Worm (Caenorhabditis elegans) whole organism, L1 larva: Measurements from ENCODE around the gene act-1.

Source experiments
- ceh-8 ChIP-seq: fragments of 200-800 bp; sonication (Bioruptor generic); optimal IDR thresholded peaks from 2 replicates; lab custom pipeline; 2018; ENCODE audit warnings: mild to moderate bottlenecking, missing genetic modification characterization, moderate library complexity, missing compliant biosample characterization
- ceh-82 ChIP-seq, 3 experiments: fragments of 150-350 bp in 1 of 3; sonication (generic microtip) in 2 of 3; optimal IDR thresholded peaks; 2 replicates each; lab custom pipeline; 2014 to 2017; ENCODE audit warnings: missing biosample characterization in 3 of 3, missing genetic modification characterization in 3 of 3
- ceh-88 ChIP-seq: fragments of 200-800 bp; sonication (Bioruptor generic); IDR thresholded peaks from 2 replicates; pipeline ENCODE4 v1.3.6; 2022; ENCODE audit warnings: missing genetic modification characterization, missing compliant biosample characterization
- ceh-90 ChIP-seq: sonication (generic microtip); optimal IDR thresholded peaks from 2 replicates; lab custom pipeline; 2016; ENCODE audit warnings: missing genetic modification characterization, missing compliant biosample characterization
- ces-1 ChIP-seq: fragments of 150-350 bp; optimal IDR thresholded peaks from 2 replicates; lab custom pipeline; 2014; ENCODE audit warnings: missing biosample characterization, missing genetic modification reagents, missing genetic modification characterization
- dpl-1 ChIP-seq, 3 experiments: fragments of 150-350 bp in 2 of 3; sonication (generic microtip) in 1 of 3; optimal IDR thresholded peaks; 2 replicates each; lab custom pipeline; 2014 to 2017; ENCODE audit warnings: missing biosample characterization in 3 of 3, missing genetic modification characterization in 3 of 3, missing genetic modification reagents in 3 of 3
- efl-1 ChIP-seq, 4 experiments: fragments of 150-350 bp; optimal IDR thresholded peaks in 3 of 4; peaks in 1 of 4; 1 replicate in 1 of 4; 2 replicates in 3 of 4; lab custom pipeline; 2014; ENCODE audit warnings: missing biosample characterization in 2 of 4, missing genetic modification characterization in 2 of 4, missing genetic modification reagents in 2 of 4
- efl-3 ChIP-seq: fragments of 200-800 bp; sonication (Bioruptor generic); optimal IDR thresholded peaks from 2 replicates; lab custom pipeline; 2018; ENCODE audit warnings: mild to moderate bottlenecking, missing genetic modification characterization, missing compliant biosample characterization
- egl-13 ChIP-seq: sonication (generic microtip); optimal IDR thresholded peaks from 2 replicates; lab custom pipeline; 2016; ENCODE audit warnings: missing genotype, missing genetic modification reagents, missing genetic modification characterization, missing compliant biosample characterization
- elt-2 ChIP-seq: sonication (generic microtip); optimal IDR thresholded peaks from 2 replicates; lab custom pipeline; 2016; ENCODE audit warnings: missing genetic modification characterization, mild to moderate bottlenecking, inconsistent platforms, missing compliant biosample characterization, missing genetic modification reagents
- elt-3 ChIP-seq, 6 experiments: fragments of 150-350 bp in 1 of 6; sonication (generic microtip); optimal IDR thresholded peaks; 2 replicates each; lab custom pipeline; 2017 to 2018; ENCODE audit warnings: missing biosample characterization in 6 of 6, missing genetic modification characterization in 6 of 6, inconsistent platforms in 1 of 6
- fkh-10 ChIP-seq: sonication (generic microtip); optimal IDR thresholded peaks from 2 replicates; lab custom pipeline; 2017; ENCODE audit warnings: missing biosample characterization, missing genetic modification reagents, missing genetic modification characterization
- fkh-8 ChIP-seq: sonication (generic microtip); optimal IDR thresholded peaks from 2 replicates; lab custom pipeline; 2016; ENCODE audit warnings: mild to moderate bottlenecking, missing genetic modification characterization, missing compliant biosample characterization
- grh-1 ChIP-seq: fragments of 200-800 bp; sonication (Bioruptor generic); IDR thresholded peaks from 2 replicates; pipeline ENCODE4 v1.3.6; 2022; ENCODE audit warnings: missing genetic modification reagents, missing genetic modification characterization, missing compliant biosample characterization
- hlh-17 ChIP-seq: fragments of 200-800 bp; sonication (Bioruptor generic); optimal IDR thresholded peaks from 2 replicates; lab custom pipeline; 2018; ENCODE audit warnings: missing genetic modification characterization, mild to moderate bottlenecking, missing compliant biosample characterization, moderate library complexity, borderline replicate concordance
- hlh-4 ChIP-seq: sonication (generic microtip); optimal IDR thresholded peaks from 2 replicates; lab custom pipeline; 2016; ENCODE audit warnings: mild to moderate bottlenecking, missing genetic modification characterization, missing compliant biosample characterization
- hpl-2 ChIP-seq: fragments of 150-350 bp; optimal IDR thresholded peaks from 2 replicates; lab custom pipeline; 2014; ENCODE audit warnings: missing biosample characterization, missing genetic modification reagents, missing genetic modification characterization
- isw-1 ChIP-seq: fragments of 200-800 bp; sonication (Bioruptor generic); IDR thresholded peaks from 2 replicates; pipeline ENCODE4 v1.3.6; 2022; ENCODE audit warnings: missing genetic modification characterization, missing compliant biosample characterization
- jun-1 ChIP-seq: fragments of 150-350 bp; optimal IDR thresholded peaks from 2 replicates; lab custom pipeline; 2014; ENCODE audit warnings: missing biosample characterization, missing genetic modification reagents, missing genetic modification characterization
- lin-13 ChIP-seq: fragments of 150-350 bp; optimal IDR thresholded peaks from 2 replicates; lab custom pipeline; 2014; ENCODE audit warnings: missing biosample characterization, missing genetic modification reagents, missing genetic modification characterization
- lin-15B ChIP-seq: fragments of 150-350 bp; sonication (generic microtip); optimal IDR thresholded peaks from 3 replicates; lab custom pipeline; 2014; ENCODE audit warnings: missing biosample characterization, missing genetic modification characterization
- lin-35 ChIP-seq, 2 experiments: fragments of 150-350 bp; optimal IDR thresholded peaks; 2 replicates each; lab custom pipeline; 2014; ENCODE audit warnings: missing biosample characterization in 2 of 2, missing genetic modification characterization in 2 of 2, missing genetic modification reagents in 2 of 2
- lir-3 ChIP-seq: sonication (generic microtip); optimal IDR thresholded peaks from 2 replicates; lab custom pipeline; 2016; ENCODE audit warnings: mild to moderate bottlenecking, missing genetic modification characterization, moderate library complexity, missing compliant biosample characterization; ENCODE audit not compliant: poor library complexity
- lsy-2 ChIP-seq, 2 experiments: fragments of 150-350 bp; optimal IDR thresholded peaks; 2 replicates each; lab custom pipeline; 2014; ENCODE audit warnings: missing biosample characterization in 2 of 2, missing genetic modification characterization in 2 of 2
- mdl-1 ChIP-seq, 2 experiments: fragments of 150-350 bp; optimal IDR thresholded peaks; 2 replicates each; lab custom pipeline; 2014 to 2017; ENCODE audit warnings: missing biosample characterization in 2 of 2, missing genetic modification characterization in 2 of 2, inconsistent platforms in 1 of 2
- mef-2 ChIP-seq: fragments of 150-350 bp; optimal IDR thresholded peaks from 2 replicates; lab custom pipeline; 2014; ENCODE audit warnings: missing biosample characterization, missing genetic modification characterization
- mep-1 ChIP-seq: fragments of 150-350 bp; optimal IDR thresholded peaks from 2 replicates; lab custom pipeline; 2014; ENCODE audit warnings: missing biosample characterization, missing genetic modification characterization
- nhr-19 ChIP-seq: fragments of 200-800 bp; sonication (Bioruptor generic); conservative IDR thresholded peaks from 2 replicates; pipeline ENCODE4 v1.3.6; 2022; ENCODE audit warnings: missing genetic modification characterization, missing compliant biosample characterization
- nhr-20 ChIP-seq: sonication (generic microtip); optimal IDR thresholded peaks from 2 replicates; lab custom pipeline; 2016; ENCODE audit warnings: mild to moderate bottlenecking, missing genetic modification characterization, missing compliant biosample characterization
- nhr-237 ChIP-seq: fragments of 150-350 bp; optimal IDR thresholded peaks from 2 replicates; lab custom pipeline; 2014; ENCODE audit warnings: missing biosample characterization, missing genetic modification characterization
- nhr-28 ChIP-seq: fragments of 150-350 bp; optimal IDR thresholded peaks from 2 replicates; lab custom pipeline; 2014; ENCODE audit warnings: missing biosample characterization, missing genetic modification characterization
- nhr-76 ChIP-seq: sonication (generic microtip); optimal IDR thresholded peaks from 2 replicates; lab custom pipeline; 2017; ENCODE audit warnings: missing biosample characterization, missing genetic modification characterization
- nhr-85 ChIP-seq: sonication (generic microtip); peaks from one replicate; lab custom pipeline; 2016; ENCODE audit warnings: missing genetic modification characterization, inconsistent platforms, missing compliant biosample characterization
- nhr-90 ChIP-seq: sonication (generic microtip); optimal IDR thresholded peaks from 2 replicates; lab custom pipeline; 2016; ENCODE audit warnings: mild to moderate bottlenecking, missing genetic modification characterization, missing compliant biosample characterization; ENCODE audit not compliant: poor library complexity
- pag-3 ChIP-seq: sonication (generic microtip); optimal IDR thresholded peaks from 2 replicates; lab custom pipeline; 2017; ENCODE audit warnings: missing genetic modification characterization, mild to moderate bottlenecking, missing compliant biosample characterization, antibody characterized with exemption, borderline replicate concordance; ENCODE audit not compliant: insufficient read depth
- pax-3 ChIP-seq: fragments of 200-800 bp; sonication (Bioruptor generic); optimal IDR thresholded peaks from 2 replicates; lab custom pipeline; 2018; ENCODE audit warnings: mild to moderate bottlenecking, missing genetic modification characterization, moderate library complexity, missing compliant biosample characterization
- snu-23 ChIP-seq: sonication (generic microtip); optimal IDR thresholded peaks from 2 replicates; lab custom pipeline; 2016; ENCODE audit warnings: missing genetic modification characterization, missing compliant biosample characterization
- sptf-1 ChIP-seq: fragments of 150-350 bp; optimal IDR thresholded peaks from 2 replicates; lab custom pipeline; 2014; ENCODE audit warnings: missing biosample characterization, missing genetic modification characterization
- sup-37 ChIP-seq: fragments of 200-800 bp; sonication (Bioruptor generic); optimal IDR thresholded peaks from 2 replicates; lab custom pipeline; 2018; ENCODE audit warnings: mild to moderate bottlenecking, missing genetic modification characterization, missing compliant biosample characterization
- swsn-7 ChIP-seq: sonication (generic microtip); optimal IDR thresholded peaks from 2 replicates; lab custom pipeline; 2016; ENCODE audit warnings: missing genetic modification characterization, missing compliant biosample characterization
- tbx-2 ChIP-seq: sonication (generic microtip); optimal IDR thresholded peaks from 2 replicates; lab custom pipeline; 2016; ENCODE audit warnings: missing genetic modification characterization, missing compliant biosample characterization
- tlp-1 ChIP-seq: fragments of 150-350 bp; optimal IDR thresholded peaks from 2 replicates; lab custom pipeline; 2014; ENCODE audit warnings: missing biosample characterization, missing genetic modification characterization
- unc-130 ChIP-seq: fragments of 150-350 bp; optimal IDR thresholded peaks from 2 replicates; lab custom pipeline; 2017; ENCODE audit warnings: missing biosample characterization, missing genetic modification characterization, inconsistent platforms
- unc-30 ChIP-seq: sonication (generic microtip); optimal IDR thresholded peaks from 2 replicates; lab custom pipeline; 2017; ENCODE audit warnings: missing biosample characterization, missing genetic modification characterization
- unc-62 ChIP-seq: fragments of 150-350 bp; optimal IDR thresholded peaks from 2 replicates; lab custom pipeline; 2014; ENCODE audit warnings: missing biosample characterization, missing genetic modification reagents, missing genetic modification characterization
- unc-98 ChIP-seq: fragments of 200-800 bp; sonication (Bioruptor generic); IDR thresholded peaks from 2 replicates; pipeline ENCODE4 v1.3.6; 2022; ENCODE audit warnings: missing genetic modification characterization, missing compliant biosample characterization
- vab-15 ChIP-seq: sonication (generic microtip); optimal IDR thresholded peaks from 2 replicates; lab custom pipeline; 2017; ENCODE audit warnings: missing genotype, mild to moderate bottlenecking, missing genetic modification characterization, missing compliant biosample characterization
- zag-1 ChIP-seq: fragments of 150-350 bp; optimal IDR thresholded peaks from 2 replicates; lab custom pipeline; 2014; ENCODE audit warnings: missing biosample characterization, missing genetic modification characterization
- zip-4 ChIP-seq: fragments of 200-800 bp; sonication (Bioruptor generic); optimal IDR thresholded peaks from 2 replicates; lab custom pipeline; 2018; ENCODE audit warnings: mild to moderate bottlenecking, missing genetic modification characterization, moderate library complexity, missing compliant biosample characterization
- ztf-11 ChIP-seq, 2 experiments: sonication (generic microtip); optimal IDR thresholded peaks; 2 replicates each; lab custom pipeline; 2016 to 2017; ENCODE audit warnings: missing genetic modification characterization in 2 of 2, missing biosample characterization in 1 of 2, missing compliant biosample characterization in 1 of 2

The act-1 gene

ce11 chrV:11080345-11081102 lies at the start of gene act-1:
Gene act-1, plus strand, starts transcription at chrV:11081052.
- TF ChIP-seq mep-1 = no peak
- TF ChIP-seq ceh-82 (tag; optimal IDR thresholded peaks at IDR 0.05; lab: Kevin White, UChicago) = no peak
- TF ChIP-seq nhr-90 (tag; lab: Kevin White, UChicago) = no peak
- peak; percentile 35 for TF ChIP-seq pag-3 (tag; lab: Kevin White, UChicago)
- TF ChIP-seq lir-3 (tag; lab: Kevin White, UChicago) = no peak
- no peak for TF ChIP-seq unc-30 (tag; lab: Kevin White, UChicago)
- TF ChIP-seq lsy-2 (tag; optimal IDR thresholded peaks at IDR 0.05; lab: Kevin White, UChicago) = peak; percentile 11 to 51
- TF ChIP-seq hlh-17 = no peak
- no peak for TF ChIP-seq elt-3 (tag; optimal IDR thresholded peaks at IDR 0.05; lab: Kevin White, UChicago)
- no peak; the same call in 1 of the 2 replicates for TF ChIP-seq unc-98 (GFP tag; lab: Robert Waterston, UW)
- TF ChIP-seq elt-2 = peak; percentile 86
- TF ChIP-seq swsn-7 (tag; lab: Kevin White, UChicago) = peak; percentile 48
- TF ChIP-seq tlp-1 (tag; lab: Kevin White, UChicago) = peak; percentile 75
- TF ChIP-seq pax-3 (tag; lab: Kevin White, UChicago) = no peak
- TF ChIP-seq hlh-4 (tag; lab: Kevin White, UChicago) = no peak
- TF ChIP-seq zag-1 (tag; lab: Kevin White, UChicago) = no peak
- peak; percentile 21 for TF ChIP-seq tbx-2 (tag; lab: Kevin White, UChicago)
- TF ChIP-seq vab-15 = no peak
- no peak for TF ChIP-seq sptf-1
- TF ChIP-seq nhr-19 = peak; percentile 79
- TF ChIP-seq egl-13 (tag; lab: Kevin White, UChicago) = no peak
- TF ChIP-seq lin-15B (tag; lab: Kevin White, UChicago) = no peak
- TF ChIP-seq ces-1 (GFP tag; lab: Kevin White, UChicago) = no peak
- peak; percentile 19 for TF ChIP-seq unc-130 (tag; lab: Kevin White, UChicago)
- no peak for TF ChIP-seq mef-2 (tag; lab: Kevin White, UChicago)
- TF ChIP-seq ceh-88 = no peak
- TF ChIP-seq grh-1 (GFP tag; lab: Robert Waterston, UW) = no peak
- TF ChIP-seq ztf-11 (tag; optimal IDR thresholded peaks at IDR 0.05; lab: Kevin White, UChicago) = no peak
- no peak for TF ChIP-seq nhr-237
- TF ChIP-seq ceh-8 (GFP tag; lab: Kevin White, UChicago) = no peak
- TF ChIP-seq unc-62 (GFP tag; lab: Kevin White, UChicago) = no peak
- no peak for TF ChIP-seq ceh-90 (tag; lab: Kevin White, UChicago)
- no peak for TF ChIP-seq nhr-28 (tag; lab: Kevin White, UChicago)
- TF ChIP-seq jun-1 (tag; lab: Kevin White, UChicago) = no peak
- no peak for TF ChIP-seq fkh-10 (GFP tag; lab: Kevin White, UChicago)
- peak; percentile 14 for TF ChIP-seq zip-4 (GFP tag; lab: Kevin White, UChicago)
- TF ChIP-seq lin-13 (GFP tag; lab: Kevin White, UChicago) = no peak
- no peak for TF ChIP-seq isw-1 (GFP tag; lab: Robert Waterston, UW)
- TF ChIP-seq efl-1 (optimal IDR thresholded peaks at IDR 0.05; lab: Kevin White, UChicago) = peak in 1 of 2 experiments; percentile 18
- TF ChIP-seq efl-1 (GFP tag; optimal IDR thresholded peaks at IDR 0.05 in 1 of 2; lab: Kevin White, UChicago) = peak in 1 of 2 experiments; percentile 71
- no peak for TF ChIP-seq nhr-85 (tag; lab: Kevin White, UChicago)
- no peak for TF ChIP-seq nhr-76 (tag; lab: Kevin White, UChicago)
- no peak for TF ChIP-seq fkh-8 (tag; lab: Kevin White, UChicago)
- TF ChIP-seq dpl-1 (GFP tag; optimal IDR thresholded peaks at IDR 0.05; lab: Kevin White, UChicago) = no peak
- TF ChIP-seq hpl-2 (GFP tag; lab: Kevin White, UChicago) = no peak
- TF ChIP-seq sup-37 (GFP tag; lab: Kevin White, UChicago) = no peak
- TF ChIP-seq snu-23 = peak; percentile 38
- TF ChIP-seq lin-35 (GFP tag; optimal IDR thresholded peaks at IDR 0.05; lab: Kevin White, UChicago) = peak in 1 of 2 experiments; percentile 3
- peak; percentile 55 for TF ChIP-seq nhr-20 (tag; lab: Kevin White, UChicago)
- TF ChIP-seq efl-3 = no peak
- peak in 1 of 2 experiments; percentile 12 for TF ChIP-seq mdl-1 (tag; optimal IDR thresholded peaks at IDR 0.05; lab: Kevin White, UChicago)
